Fruit fly (Drosophila melanogaster) whole organism, prepupa: Measurements from ENCODE around the gene CG42638.
"Not testable (repeated sequence)": the region's sequence is repeated elsewhere in the genome, so short reads cannot be mapped to it uniquely, and the experiment has no call there.

ENCODE experiments used
- CG3919 ChIP-seq: fragments of 200-800 bp; sonication (Bioruptor generic); optimal IDR thresholded peaks from 3 replicates; lab custom pipeline; 2016; ENCODE audit warnings: missing biosample characterization, missing genetic modification characterization
- OdsH ChIP-seq: fragments of 200-800 bp; sonication (Bioruptor generic); optimal IDR thresholded peaks from 3 replicates; lab custom pipeline; 2016; ENCODE audit warnings: missing biosample characterization, missing genetic modification characterization
- dac ChIP-seq: fragments of 200-800 bp; sonication (Bioruptor generic); optimal IDR thresholded peaks from 2 replicates; lab custom pipeline; 2017; ENCODE audit warnings: missing biosample characterization, mild to moderate bottlenecking, missing genetic modification characterization
- eg ChIP-seq: fragments of 200-800 bp; sonication (Bioruptor generic); IDR thresholded peaks from 3 replicates; pipeline ENCODE4 v1.3.6; 2022; ENCODE audit warnings: missing biosample characterization, missing genetic modification characterization
- fkh ChIP-seq: fragments of 200-800 bp; sonication (Bioruptor generic); optimal IDR thresholded peaks from 3 replicates; lab custom pipeline; 2017; ENCODE audit warnings: missing biosample characterization, mild to moderate bottlenecking, missing genetic modification characterization, moderate library complexity

dm6 chr3L:19760109-19760508 lies 10.6 kb upstream of the CG42638 start, which contains the start of gene Vtld:
- TF ChIP-seq CG3919 (GFP tag; lab: Kevin White, UChicago); eg (GFP tag; lab: Robert Waterston, UW); fkh (GFP tag; lab: Kevin White, UChicago); dac (GFP tag; lab: Kevin White, UChicago); OdsH (GFP tag; lab: Kevin White, UChicago): not testable (repeated sequence)
